Worm (Caenorhabditis elegans): ENCODE data around the gene ZK287.4.

ce11 chrV:9661514-9661913 is 23.9 kb downstream of the ZK287.4 start, which contains the start of gene pitr-4:
- no peak for TF ChIP-seq ama-1 (optimal IDR thresholded peaks at IDR 0.05)
- TF ChIP-seq nhr-129 (tag; optimal IDR thresholded peaks at IDR 0.05) = no peak
- no peak for TF ChIP-seq lin-39 (tag; optimal IDR thresholded peaks at IDR 0.05)
- TF ChIP-seq sma-9 (GFP tag; optimal IDR thresholded peaks at IDR 0.05) = no peak
- TF ChIP-seq sma-9 (tag; optimal IDR thresholded peaks at IDR 0.05) = no peak
- TF ChIP-seq ceh-82 (tag; optimal IDR thresholded peaks at IDR 0.05) = no peak
